Fruit fly (Drosophila melanogaster): ENCODE data around the gene CG12576.

dm6 chrX:22481131-22481530, 1.0 kb downstream of the CG12576 start:
- TF ChIP-seq CG18262 (tag; optimal IDR thresholded peaks at IDR 0.05) (no peak), en (GFP tag; optimal IDR thresholded peaks at IDR 0.05) (no peak), CG9876 (GFP tag; optimal IDR thresholded peaks at IDR 0.05) (no peak), ash1 (GFP tag; optimal IDR thresholded peaks at IDR 0.05) (no peak), gro (GFP tag; optimal IDR thresholded peaks at IDR 0.05) (no peak), dati (GFP tag; IDR thresholded peaks at IDR 0.05) (no peak), CG6654 (GFP tag; optimal IDR thresholded peaks at IDR 0.05) (no peak), CG16779 (GFP tag; IDR thresholded peaks at IDR 0.05) (no peak), nerfin-2 (GFP tag; IDR thresholded peaks at IDR 0.05; ENCODE audit: partially characterized antibody) (no peak), Dll (GFP tag; IDR thresholded peaks at IDR 0.05; ENCODE audit: partially characterized antibody) (no peak), slbo (GFP tag; IDR thresholded peaks at IDR 0.05) (no peak), ftz-f1 (GFP tag; optimal IDR thresholded peaks at IDR 0.05) (no peak)

Data from whole organism, embryonic.